Worm (Caenorhabditis elegans) whole organism, young adult: Measurements from ENCODE around the gene srz-29.

Source experiments
- F49E8.2 ChIP-seq: sonication (generic microtip); optimal IDR thresholded peaks from 3 replicates; lab custom pipeline; 2017; ENCODE audit warnings: missing genetic modification characterization, mild to moderate bottlenecking, missing compliant biosample characterization, antibody characterized with exemption, moderate library complexity; ENCODE audit not compliant: insufficient read depth
- Y79H2A.3 ChIP-seq: fragments of 200-800 bp; sonication (Bioruptor generic); conservative IDR thresholded peaks from 2 replicates; pipeline ENCODE4 v1.3.6; 2022; ENCODE audit warnings: missing genetic modification reagents, missing genetic modification characterization, missing compliant biosample characterization
- ama-1 ChIP-seq, 3 experiments: fragments of 150-350 bp in 1 of 3; sonication (generic microtip) in 2 of 3; optimal IDR thresholded peaks; 2 replicates each; lab custom pipeline; 2014 to 2018; ENCODE audit warnings: missing biosample characterization in 2 of 3, missing genetic modification characterization in 2 of 3, missing genetic modification reagents in 2 of 3

ce11 chrIV:13649126-13649525, 3.4 kb upstream of the srz-29 start, which contains the start of gene C08F11.10:
- TF ChIP-seq ama-1 (optimal IDR thresholded peaks at IDR 0.05; lab: Kevin White, UChicago), result no peak
- no peak for TF ChIP-seq ama-1 (GFP tag; optimal IDR thresholded peaks at IDR 0.05; lab: Kevin White, UChicago)
- TF ChIP-seq Y79H2A.3 (GFP tag; lab: Robert Waterston, UW), result no peak
- TF ChIP-seq F49E8.2 (tag; lab: Kevin White, UChicago), result no peak
